Fruit fly (Drosophila melanogaster): Measurements from ENCODE around the gene CG31624.

CG31624 gene

dm6 chr2L:21214961-21215362 is 14.8 kb upstream of the CG31624 start (continued):
- TF ChIP-seq Met (GFP tag; optimal IDR thresholded peaks at IDR 0.05) (peak; percentile 46), CG6792 (GFP tag; optimal IDR thresholded peaks at IDR 0.05) (peak; percentile 14), Sox15 (GFP tag; optimal IDR thresholded peaks at IDR 0.05) (no peak), cyc (GFP tag; optimal IDR thresholded peaks at IDR 0.05) (peak; percentile 65), CG10631 (GFP tag; optimal IDR thresholded peaks at IDR 0.05) (no peak), Sox14 (GFP tag; optimal IDR thresholded peaks at IDR 0.05) (peak; percentile 43), fd85E (GFP tag; optimal IDR thresholded peaks at IDR 0.05) (no peak), CG3919 (GFP tag; optimal IDR thresholded peaks at IDR 0.05) (peak; percentile 63), net (GFP tag; optimal IDR thresholded peaks at IDR 0.05) (no peak), CG1621 (tag; optimal IDR thresholded peaks at IDR 0.05) (peak; percentile 62), CG6854 (GFP tag; optimal IDR thresholded peaks at IDR 0.05) (no peak), esn (GFP tag; optimal IDR thresholded peaks at IDR 0.05) (peak; percentile 68)

dm6 chr2L:21206193-21206592 is 6.0 kb upstream of the CG31624 start, which contains the start of gene clumsy:
Gene clumsy, plus strand, starts transcription at chr2L:21206493.
- TF ChIP-seq dac (GFP tag; optimal IDR thresholded peaks at IDR 0.05) (no peak), esn (GFP tag; optimal IDR thresholded peaks at IDR 0.05) (no peak), spab (GFP tag; optimal IDR thresholded peaks at IDR 0.05) (no peak), CG34406 (GFP tag; optimal IDR thresholded peaks at IDR 0.05) (no peak), CG6163 (GFP tag; IDR thresholded peaks at IDR 0.05) (no peak), CG8632 (GFP tag; optimal IDR thresholded peaks at IDR 0.05) (no peak), CG11294 (GFP tag; IDR thresholded peaks at IDR 0.05) (no peak), topi (GFP tag; optimal IDR thresholded peaks at IDR 0.05) (no peak), CG32006 (GFP tag; optimal IDR thresholded peaks at IDR 0.05) (no peak), dsx (GFP tag; optimal IDR thresholded peaks at IDR 0.05; ENCODE audit: poor library complexity, severe bottlenecking) (no peak)

- TF ChIP-seq CG8632 (GFP tag; optimal IDR thresholded peaks at IDR 0.05) (no peak), CG6808 (GFP tag; optimal IDR thresholded peaks at IDR 0.05) (no peak), fkh (GFP tag; optimal IDR thresholded peaks at IDR 0.05) (no peak), Blimp-1 (GFP tag; optimal IDR thresholded peaks at IDR 0.05) (no peak), CG15336 (GFP tag; IDR thresholded peaks at IDR 0.05) (no peak), CG11294 (GFP tag; IDR thresholded peaks at IDR 0.05) (no peak), CG31627 (GFP tag; optimal IDR thresholded peaks at IDR 0.05) (no peak), Sox102F (GFP tag; optimal IDR thresholded peaks at IDR 0.05) (no peak), OdsH (GFP tag; optimal IDR thresholded peaks at IDR 0.05) (no peak), cyc (GFP tag; optimal IDR thresholded peaks at IDR 0.05) (no peak), CG34406 (GFP tag; optimal IDR thresholded peaks at IDR 0.05) (no peak), CG8319 (GFP tag; optimal IDR thresholded peaks at IDR 0.05) (no peak)
Measured at dm6 chr2L:21202702-21203101, 2.5 kb upstream of the CG31624 start, which contains the start of gene CG31988. Gene CG31988, minus strand, starts transcription at chr2L:21202802.

DNA sequence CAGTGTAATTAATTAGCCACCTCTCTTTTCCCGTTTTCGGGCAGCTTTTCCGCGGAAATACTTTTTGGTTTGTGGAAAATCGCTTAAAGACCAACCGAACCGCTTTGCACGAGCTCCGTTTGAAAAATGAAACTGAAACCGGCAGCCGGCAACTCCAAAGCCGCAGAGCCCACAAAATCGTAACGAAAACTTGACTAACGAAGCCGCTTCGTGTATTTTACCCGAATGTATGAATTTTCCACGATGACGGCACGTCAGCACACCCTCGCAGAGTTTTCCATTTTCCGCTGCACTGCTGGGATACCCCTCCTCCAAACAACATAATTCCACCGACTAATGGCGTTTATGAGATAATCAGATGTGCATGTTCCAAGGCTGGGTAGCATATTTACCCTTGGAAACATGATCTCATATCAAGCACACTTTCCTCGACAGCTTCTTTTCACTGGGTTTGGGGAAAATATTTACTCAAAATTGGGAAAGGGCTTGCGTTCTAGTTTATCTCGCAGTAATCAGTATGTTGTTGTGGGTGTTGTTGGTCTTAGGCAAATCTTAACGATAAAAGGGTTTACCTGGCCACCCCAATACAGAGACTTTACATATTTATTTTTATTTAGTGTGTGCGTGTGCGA is 1.4 kb downstream of the CG31624 start, which contains the start of gene Ret:
Gene Ret, minus strand, starts transcription at position 130 of the 632 bp plus-strand sequence.
- TF ChIP-seq Sox102F (GFP tag; optimal IDR thresholded peaks at IDR 0.05) (no peak), CG11294 (GFP tag; IDR thresholded peaks at IDR 0.05) (no peak), fkh (GFP tag; optimal IDR thresholded peaks at IDR 0.05) (peak; percentile 68), CG6276 (GFP tag; optimal IDR thresholded peaks at IDR 0.05) (peak; percentile 14), esn (GFP tag; optimal IDR thresholded peaks at IDR 0.05) (no peak), Met (GFP tag; optimal IDR thresholded peaks at IDR 0.05) (no peak), CG8119 (GFP tag; IDR thresholded peaks at IDR 0.05) (0 out of 3 replicates have a peak, but pooled peaks have one; percentile 31), vri (GFP tag; optimal IDR thresholded peaks at IDR 0.05) (no peak), achi (GFP tag; optimal IDR thresholded peaks at IDR 0.05) (no peak), CG10669 (GFP tag; optimal IDR thresholded peaks at IDR 0.05) (no peak), topi (GFP tag; optimal IDR thresholded peaks at IDR 0.05) (no peak), CG15336 (GFP tag; IDR thresholded peaks at IDR 0.05) (0 out of 2 replicates have a peak, but pooled peaks have one; percentile 18)
